Fruit fly (Drosophila melanogaster) whole organism, embryonic: ENCODE results near the gene mRpS35.

Experiments
- Aef1 ChIP-seq: fragments of 200-800 bp; sonication (Bioruptor generic); IDR thresholded peaks from 3 replicates; pipeline ENCODE4 v1.3.6; 2022; ENCODE audit warnings: missing biosample characterization, missing genetic modification characterization
- CG10147 ChIP-seq: fragments of 200-800 bp; sonication (Bioruptor generic); optimal IDR thresholded peaks from 2 replicates; lab custom pipeline; 2019; ENCODE audit warnings: missing biosample characterization, mild to moderate bottlenecking, missing genetic modification characterization, moderate library complexity
- CG1024 ChIP-seq: fragments of 200-800 bp; sonication (Bioruptor generic); IDR thresholded peaks from 2 replicates; pipeline ENCODE4 v1.3.6; 2022; ENCODE audit warnings: missing biosample characterization, missing genetic modification characterization
- CG10267 ChIP-seq: fragments of 200-800 bp; sonication (Bioruptor generic); optimal IDR thresholded peaks from 2 replicates; lab custom pipeline; 2018; ENCODE audit warnings: missing biosample characterization, mild to moderate bottlenecking, missing genetic modification characterization, moderate library complexity
- CG12071 ChIP-seq: fragments of 200-800 bp; sonication (Bioruptor generic); optimal IDR thresholded peaks from 3 replicates; lab custom pipeline; 2018; ENCODE audit warnings: missing biosample characterization, mild to moderate bottlenecking, missing genetic modification characterization
- CG12299 ChIP-seq: fragments of 200-800 bp; sonication (Bioruptor generic); optimal IDR thresholded peaks from 2 replicates; lab custom pipeline; 2018; ENCODE audit warnings: missing biosample characterization, mild to moderate bottlenecking, missing genetic modification characterization
- CG1647 ChIP-seq: fragments of 200-800 bp; sonication (Bioruptor generic); optimal IDR thresholded peaks from 3 replicates; lab custom pipeline; 2016; ENCODE audit warnings: missing biosample characterization, missing genetic modification characterization
- CG17568 ChIP-seq: fragments of 200-800 bp; sonication (Bioruptor generic); optimal IDR thresholded peaks from 2 replicates; lab custom pipeline; 2018; ENCODE audit warnings: missing biosample characterization, mild to moderate bottlenecking, missing genetic modification characterization, moderate library complexity
- CG17829 ChIP-seq: fragments of 200-800 bp; optimal IDR thresholded peaks from 2 replicates; lab custom pipeline; 2019; ENCODE audit warnings: missing biosample characterization, mild to moderate bottlenecking, missing genetic modification characterization, moderate library complexity
- CG18011 ChIP-seq: fragments of 200-800 bp; sonication (Bioruptor generic); optimal IDR thresholded peaks from 2 replicates; lab custom pipeline; 2017; ENCODE audit warnings: missing biosample characterization, missing genetic modification characterization, mild to moderate bottlenecking, moderate library complexity, missing genotype
- CG2116 ChIP-seq: fragments of 200-800 bp; sonication (Bioruptor generic); optimal IDR thresholded peaks from 3 replicates; lab custom pipeline; 2018; ENCODE audit warnings: missing biosample characterization, mild to moderate bottlenecking, missing genetic modification characterization
- CG2875 ChIP-seq: fragments of 200-800 bp; sonication (Bioruptor generic); optimal IDR thresholded peaks from 2 replicates; lab custom pipeline; 2017; ENCODE audit warnings: missing biosample characterization, mild to moderate bottlenecking, missing genetic modification characterization, missing genetic modification reagents
- CG33557 ChIP-seq: fragments of 200-800 bp; sonication (Bioruptor generic); optimal IDR thresholded peaks from 2 replicates; lab custom pipeline; 2019; ENCODE audit warnings: missing biosample characterization, mild to moderate bottlenecking, missing genetic modification characterization, moderate library complexity
- CG34376 ChIP-seq: fragments of 200-800 bp; sonication (Bioruptor generic); optimal IDR thresholded peaks from 2 replicates; lab custom pipeline; 2018; ENCODE audit warnings: missing biosample characterization, mild to moderate bottlenecking, missing genetic modification characterization
- CG3995 ChIP-seq: fragments of 200-800 bp; sonication (Bioruptor generic); optimal IDR thresholded peaks from 3 replicates; lab custom pipeline; 2016; ENCODE audit warnings: missing biosample characterization, missing genetic modification characterization
- CG6689 ChIP-seq: fragments of 200-800 bp; sonication (Bioruptor generic); IDR thresholded peaks from 2 replicates; pipeline ENCODE4 v1.3.6; 2022; ENCODE audit warnings: missing biosample characterization, missing genetic modification characterization
- CG6854 ChIP-seq: fragments of 200-800 bp; sonication (Bioruptor generic); optimal IDR thresholded peaks from 3 replicates; lab custom pipeline; 2017; ENCODE audit warnings: missing biosample characterization, mild to moderate bottlenecking, missing genetic modification characterization
- CG7839 ChIP-seq: fragments of 200-800 bp; sonication (Bioruptor generic); optimal IDR thresholded peaks from 3 replicates; lab custom pipeline; 2018; ENCODE audit warnings: missing biosample characterization, mild to moderate bottlenecking, missing genetic modification characterization, moderate library complexity
- CG7987 ChIP-seq: fragments of 200-800 bp; sonication (Bioruptor generic); optimal IDR thresholded peaks from 2 replicates; lab custom pipeline; 2018; ENCODE audit warnings: missing biosample characterization, mild to moderate bottlenecking, missing genetic modification characterization, moderate library complexity
- CG9215 ChIP-seq: fragments of 200-800 bp; sonication (Bioruptor generic); IDR thresholded peaks from 2 replicates; pipeline ENCODE4 v1.3.6; 2022; ENCODE audit warnings: missing biosample characterization, missing genetic modification characterization
- CrebB ChIP-seq: fragments of 200-800 bp; sonication (Bioruptor generic); optimal IDR thresholded peaks from 3 replicates; lab custom pipeline; 2018; ENCODE audit warnings: missing biosample characterization, mild to moderate bottlenecking, missing genetic modification characterization
- E2f2 ChIP-seq: fragments of 200-800 bp; sonication (Bioruptor generic); IDR thresholded peaks from 2 replicates; pipeline ENCODE4 v1.3.6; 2022; ENCODE audit warnings: missing biosample characterization, missing genetic modification characterization
- HLH4C ChIP-seq: fragments of 200-800 bp; sonication (Bioruptor generic); IDR thresholded peaks from 3 replicates; pipeline ENCODE4 v1.3.6; 2022; ENCODE audit warnings: missing biosample characterization, missing genetic modification characterization; ENCODE audit not compliant: partially characterized antibody
- Hey ChIP-seq: fragments of 200-800 bp; sonication (Bioruptor generic); optimal IDR thresholded peaks from 3 replicates; lab custom pipeline; 2018; ENCODE audit warnings: missing biosample characterization, mild to moderate bottlenecking, missing genetic modification characterization
- Hr39 ChIP-seq: fragments of >200 bp; optimal IDR thresholded peaks from 2 replicates; lab custom pipeline; 2017
- MESR4 ChIP-seq: fragments of 200-800 bp; sonication (Bioruptor generic); optimal IDR thresholded peaks from 2 replicates; lab custom pipeline; 2018; ENCODE audit warnings: missing biosample characterization, mild to moderate bottlenecking, missing genetic modification characterization, moderate library complexity
- Scr ChIP-seq: fragments of 200-800 bp; sonication (Bioruptor generic); IDR thresholded peaks from 2 replicates; pipeline ENCODE4 v1.3.6; 2022; ENCODE audit warnings: missing biosample characterization, missing genetic modification characterization; ENCODE audit not compliant: partially characterized antibody
- Sox100B ChIP-seq: fragments of 200-800 bp; sonication (Bioruptor generic); optimal IDR thresholded peaks from 3 replicates; lab custom pipeline; 2018; ENCODE audit warnings: missing biosample characterization, mild to moderate bottlenecking, missing genetic modification characterization
- Spps ChIP-seq: fragments of 200-800 bp; sonication (Bioruptor generic); optimal IDR thresholded peaks from 2 replicates; lab custom pipeline; 2018; ENCODE audit warnings: missing biosample characterization, mild to moderate bottlenecking, missing genetic modification characterization
- TFAM ChIP-seq: fragments of 200-800 bp; sonication (Bioruptor generic); optimal IDR thresholded peaks from 2 replicates; lab custom pipeline; 2017; ENCODE audit warnings: missing biosample characterization, missing genetic modification characterization, inconsistent platforms
- Trl ChIP-seq, 3 experiments: fragments of >200 bp in 2 of 3; fragments of 200-800 bp in 1 of 3; sonication (Bioruptor generic) in 1 of 3; optimal IDR thresholded peaks; 2 replicates in 1 of 3; 3 replicates in 2 of 3; lab custom pipeline; 2016 to 2017; ENCODE audit warnings: missing biosample characterization in 1 of 3, missing genetic modification characterization in 1 of 3
- YL-1 ChIP-seq: fragments of 200-800 bp; sonication (Bioruptor generic); optimal IDR thresholded peaks from 3 replicates; lab custom pipeline; 2017; ENCODE audit warnings: missing biosample characterization, mild to moderate bottlenecking, missing genetic modification characterization
- ase ChIP-seq: fragments of 200-800 bp; sonication (Bioruptor generic); IDR thresholded peaks from 3 replicates; pipeline ENCODE4 v1.3.6; 2022; ENCODE audit warnings: missing biosample characterization, missing genetic modification characterization
- ci ChIP-seq: fragments of 200-800 bp; sonication (Bioruptor generic); IDR thresholded peaks from 3 replicates; pipeline ENCODE4 v1.3.6; 2022; ENCODE audit warnings: missing biosample characterization, missing genetic modification characterization
- dimm ChIP-seq: fragments of 200-800 bp; sonication (Bioruptor generic); IDR thresholded peaks from 2 replicates; pipeline ENCODE4 v1.3.6; 2022; ENCODE audit warnings: missing biosample characterization, missing genetic modification characterization
- emc ChIP-seq: fragments of 200-800 bp; sonication (Bioruptor generic); optimal IDR thresholded peaks from 2 replicates; lab custom pipeline; 2016; ENCODE audit warnings: missing biosample characterization, missing genetic modification characterization
- hb ChIP-seq: fragments of 200-800 bp; sonication (Bioruptor generic); IDR thresholded peaks from 3 replicates; pipeline ENCODE4 v1.3.6; 2022; ENCODE audit warnings: missing biosample characterization, missing genetic modification characterization; ENCODE audit not compliant: partially characterized antibody
- jigr1 ChIP-seq: fragments of 200-800 bp; sonication (Bioruptor generic); IDR thresholded peaks from 3 replicates; pipeline ENCODE4 v1.3.6; 2022; ENCODE audit warnings: missing biosample characterization, missing genetic modification characterization
- kay ChIP-seq: fragments of 200-800 bp; sonication (Bioruptor generic); optimal IDR thresholded peaks from 2 replicates; lab custom pipeline; 2016; ENCODE audit warnings: missing biosample characterization, missing genetic modification characterization
- lilli ChIP-seq: fragments of 200-800 bp; sonication (Bioruptor generic); optimal IDR thresholded peaks from 3 replicates; lab custom pipeline; 2016; ENCODE audit warnings: missing biosample characterization, missing genetic modification characterization
- nau ChIP-seq: fragments of 200-800 bp; sonication (Bioruptor generic); optimal IDR thresholded peaks from 3 replicates; lab custom pipeline; 2017; ENCODE audit warnings: missing biosample characterization, mild to moderate bottlenecking, missing genetic modification characterization, missing genetic modification reagents
- nerfin-2 ChIP-seq: fragments of 200-800 bp; sonication (Bioruptor generic); IDR thresholded peaks from 2 replicates; pipeline ENCODE4 v1.3.6; 2022; ENCODE audit warnings: missing biosample characterization, missing genetic modification characterization; ENCODE audit not compliant: partially characterized antibody
- peb ChIP-seq: fragments of 200-800 bp; sonication (Bioruptor generic); IDR thresholded peaks from 2 replicates; pipeline ENCODE4 v1.3.6; 2022; ENCODE audit warnings: missing biosample characterization, missing genetic modification characterization
- pfk ChIP-seq: fragments of 200-800 bp; sonication (Bioruptor generic); optimal IDR thresholded peaks from 2 replicates; lab custom pipeline; 2018; ENCODE audit warnings: missing biosample characterization, mild to moderate bottlenecking, missing genetic modification characterization, moderate library complexity
- sna ChIP-seq: fragments of 200-800 bp; sonication (Bioruptor generic); IDR thresholded peaks from 2 replicates; pipeline ENCODE4 v1.3.6; 2022; ENCODE audit warnings: missing biosample characterization, missing genetic modification characterization; ENCODE audit not compliant: partially characterized antibody
- sob ChIP-seq: fragments of 200-800 bp; sonication (Bioruptor generic); IDR thresholded peaks from 2 replicates; pipeline ENCODE4 v1.3.6; 2022; ENCODE audit warnings: missing biosample characterization, missing genetic modification characterization
- sqz ChIP-seq: fragments of 200-800 bp; sonication (Bioruptor generic); optimal IDR thresholded peaks from 3 replicates; lab custom pipeline; 2018; ENCODE audit warnings: missing biosample characterization, mild to moderate bottlenecking, missing genetic modification characterization
- toy ChIP-seq: fragments of 200-800 bp; sonication (Bioruptor generic); IDR thresholded peaks from 2 replicates; pipeline ENCODE4 v1.3.6; 2022; ENCODE audit warnings: missing biosample characterization, missing genetic modification characterization

The mRpS35 gene

DNA sequence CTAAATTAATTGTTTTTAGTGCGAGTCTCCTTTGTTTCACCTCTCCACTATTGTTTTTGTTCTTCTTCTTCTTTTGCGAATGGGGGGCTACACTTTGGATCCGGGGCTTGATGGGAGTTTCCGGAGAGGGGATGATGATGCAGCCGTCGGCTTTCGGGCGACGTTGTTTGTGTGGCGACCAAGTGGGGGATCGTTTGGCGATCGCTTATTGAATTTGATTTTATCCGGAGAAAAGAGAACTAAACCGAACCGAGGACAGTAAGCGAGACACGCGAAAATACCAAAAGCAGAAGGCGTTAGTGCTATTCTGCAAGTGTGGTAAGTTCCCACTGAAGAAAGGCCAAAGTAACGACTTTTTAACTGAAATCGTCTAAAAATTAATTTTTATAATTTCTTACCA, 8.7 kb upstream of the mRpS35 start, which contains the start of gene AhcyL1 (continued):
- TF ChIP-seq CG12071 (GFP tag; lab: Kevin White, UChicago) (no peak), ci (GFP tag; lab: Robert Waterston, UW) (no peak), CG10267 (peak; percentile 51), Scr (GFP tag; lab: Robert Waterston, UW) (peak; percentile 11; the same call in 1 of the 2 replicates), E2f2 (GFP tag; lab: Robert Waterston, UW) (peak; percentile 40; the same call in 1 of the 2 replicates), HLH4C (0 out of 3 replicates have a peak, but pooled peaks have one; percentile 33), lilli (GFP tag; lab: Kevin White, UChicago) (no peak), CG10147 (peak; percentile 8), sob (no peak), CG34376 (peak; percentile 22), CG17829 (tag; lab: Kevin White, UChicago) (peak; percentile 16), YL-1 (GFP tag; lab: Kevin White, UChicago) (peak; percentile 27), sna (GFP tag; lab: Robert Waterston, UW) (0 out of 2 replicates have a peak, but pooled peaks have one; percentile 51), CG2116 (GFP tag; lab: Kevin White, UChicago) (peak; percentile 4)

DNA sequence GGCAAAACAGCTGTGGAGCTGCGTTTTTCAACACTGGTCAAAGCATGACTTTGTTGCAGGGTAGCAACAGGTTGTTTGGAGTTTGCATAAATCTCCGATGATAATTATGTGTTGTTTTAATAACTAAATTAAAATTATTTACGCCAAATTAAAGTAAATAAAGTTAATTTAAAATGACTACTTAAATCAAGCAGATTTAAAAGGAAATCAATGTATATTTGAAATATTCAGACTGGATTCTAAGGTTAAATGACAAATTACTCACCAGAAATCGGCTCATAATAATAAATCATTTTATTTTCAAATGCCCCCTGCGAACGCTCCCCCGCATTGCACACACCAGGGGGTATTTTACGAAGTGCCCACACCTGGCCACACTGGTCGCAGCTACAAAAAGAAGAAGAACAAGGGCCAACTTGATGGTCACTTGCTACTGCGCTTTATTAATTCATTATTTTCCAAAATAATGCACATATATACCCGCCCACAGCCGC, 6.7 kb upstream of the mRpS35 start, which contains the start of the genes CG12093 and Atg2:
Gene CG12093, minus strand, starts transcription at position 40 of the 494 bp plus-strand sequence.
Gene Atg2, plus strand, starts transcription at position 371 of the 494 bp plus-strand sequence.
- peak; percentile 88 for TF ChIP-seq dimm (GFP tag; lab: Robert Waterston, UW)
- TF ChIP-seq CG1024 (GFP tag; lab: Robert Waterston, UW) = peak; percentile 71
- TF ChIP-seq MESR4 (GFP tag; lab: Kevin White, UChicago) = peak; percentile 87
- peak; percentile 88 for TF ChIP-seq peb (GFP tag; lab: Robert Waterston, UW)
- TF ChIP-seq CG1647 (GFP tag; lab: Kevin White, UChicago) = peak; percentile 68
- peak; percentile 55 for TF ChIP-seq Hey (tag; lab: Kevin White, UChicago)
- TF ChIP-seq jigr1 (GFP tag; lab: Robert Waterston, UW) = peak; percentile 79
- no peak for TF ChIP-seq Hr39 (lab: Kevin White, UChicago)
- no peak for TF ChIP-seq pfk (GFP tag; lab: Kevin White, UChicago)
- TF ChIP-seq CG7987 (GFP tag; lab: Kevin White, UChicago) = peak; percentile 68
- peak; percentile 93 for TF ChIP-seq CG7839
- TF ChIP-seq CG18011 (GFP tag; lab: Kevin White, UChicago) = peak; percentile 75
- TF ChIP-seq sqz (GFP tag; lab: Kevin White, UChicago) = no peak
- peak; percentile 85 for TF ChIP-seq kay
- peak; percentile 90 for TF ChIP-seq CG12299 (tag; lab: Kevin White, UChicago)
- TF ChIP-seq nau (GFP tag; lab: Kevin White, UChicago) = no peak
- TF ChIP-seq Aef1 (GFP tag; lab: Robert Waterston, UW) = peak; percentile 93
- no peak for TF ChIP-seq hb (GFP tag; lab: Robert Waterston, UW)
- peak; percentile 94 for TF ChIP-seq CG9215 (GFP tag; lab: Robert Waterston, UW)
- peak; percentile 96 for TF ChIP-seq CG6689 (GFP tag; lab: Robert Waterston, UW)
- TF ChIP-seq Trl (optimal IDR thresholded peaks at IDR 0.05; lab: Kevin White, UChicago) = no peak
- TF ChIP-seq Trl (GFP tag; optimal IDR thresholded peaks at IDR 0.05; lab: Kevin White, UChicago) = peak; percentile 64
- no peak for TF ChIP-seq nerfin-2
- TF ChIP-seq toy (GFP tag; lab: Robert Waterston, UW) = peak; percentile 88
- peak; percentile 87 for TF ChIP-seq CG3995 (GFP tag; lab: Kevin White, UChicago)
- TF ChIP-seq CrebB (tag; lab: Kevin White, UChicago) = peak; percentile 85
- TF ChIP-seq CG6854 (GFP tag; lab: Kevin White, UChicago) = peak; percentile 41
- TF ChIP-seq CG10267 = peak; percentile 96
- TF ChIP-seq CG2875 (GFP tag; lab: Kevin White, UChicago) = peak; percentile 75
- peak; percentile 93 for TF ChIP-seq ase (GFP tag; lab: Robert Waterston, UW)
- no peak for TF ChIP-seq Sox100B (GFP tag; lab: Kevin White, UChicago)
- peak; percentile 86 for TF ChIP-seq CG33557
- peak; percentile 52 for TF ChIP-seq emc (GFP tag; lab: Kevin White, UChicago)
- peak; percentile 94 for TF ChIP-seq ci (GFP tag; lab: Robert Waterston, UW)
- no peak for TF ChIP-seq CG17568 (GFP tag; lab: Kevin White, UChicago)
- TF ChIP-seq Spps = peak; percentile 68
- TF ChIP-seq TFAM (GFP tag; lab: Kevin White, UChicago) = peak; percentile 45
- TF ChIP-seq sna (GFP tag; lab: Robert Waterston, UW) = no peak
